Fruit fly (Drosophila melanogaster): ENCODE measurements around the gene Jwa.
A peak's percentile ranks its signal among the peaks of the same experiment; 100 is the strongest.

Gene Jwa

DNA sequence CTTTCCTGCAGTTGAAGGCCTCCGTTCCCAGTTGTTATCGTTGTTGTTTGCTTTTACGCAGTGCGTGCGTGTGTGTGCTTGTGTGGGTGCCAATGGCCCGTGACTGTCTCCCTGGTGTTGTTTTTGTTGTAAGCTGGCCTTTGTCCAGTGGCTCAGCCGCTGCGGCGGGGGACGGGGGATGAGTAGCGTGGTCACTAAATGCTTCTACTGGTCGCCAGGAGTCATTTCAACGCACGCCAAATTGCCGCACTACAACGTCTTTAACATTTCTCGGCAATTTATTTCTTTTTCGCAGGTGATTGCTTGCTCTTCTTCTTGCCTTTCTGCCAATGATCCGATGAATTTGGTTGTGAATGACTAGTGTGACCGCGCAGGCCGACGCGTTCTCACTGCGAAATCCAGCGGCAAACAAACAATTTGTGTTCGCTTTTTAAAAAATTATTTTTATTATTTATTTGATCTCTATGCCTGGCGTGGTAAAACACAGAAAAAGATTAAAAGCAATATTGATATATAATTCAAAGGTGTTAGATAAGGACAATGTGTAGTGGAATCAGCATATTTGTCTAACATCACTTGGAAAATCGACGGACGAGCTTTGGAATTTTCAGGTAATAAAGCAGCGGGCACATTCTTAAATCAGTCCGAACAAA, 2.9 kb upstream of the Jwa start, which contains the start of the genes Faf2 and Grip71 (continued):
- TF ChIP-seq Hr3 (GFP tag; optimal IDR thresholded peaks at IDR 0.05) (peak; percentile 93), CG16815 (GFP tag; optimal IDR thresholded peaks at IDR 0.05) (peak; percentile 95), zen (tag; optimal IDR thresholded peaks at IDR 0.05) (peak; percentile 94), CG3838 (GFP tag; optimal IDR thresholded peaks at IDR 0.05) (peak; percentile 71), CG34376 (GFP tag; optimal IDR thresholded peaks at IDR 0.05) (no peak), CG10274 (GFP tag; optimal IDR thresholded peaks at IDR 0.05) (peak; percentile 52), pita (GFP tag; optimal IDR thresholded peaks at IDR 0.05) (no peak), dm (GFP tag; optimal IDR thresholded peaks at IDR 0.05) (peak; percentile 53), CG6175 (GFP tag; IDR thresholded peaks at IDR 0.05) (peak; percentile 84), CG31441 (GFP tag; IDR thresholded peaks at IDR 0.05) (peak; percentile 90), ac (GFP tag; optimal IDR thresholded peaks at IDR 0.05) (peak; percentile 30), CG9932 (GFP tag; IDR thresholded peaks at IDR 0.05) (peak; percentile 96), zfh1 (GFP tag; IDR thresholded peaks at IDR 0.05) (peak; percentile 96), CG32772 (GFP tag; IDR thresholded peaks at IDR 0.05) (peak; percentile 97), CG16863 (GFP tag; optimal IDR thresholded peaks at IDR 0.05) (peak; percentile 76), Elba2 (GFP tag; optimal IDR thresholded peaks at IDR 0.05) (peak; percentile 54), chif (GFP tag; optimal IDR thresholded peaks at IDR 0.05) (peak; percentile 76 to 91), BtbVII (GFP tag; optimal IDR thresholded peaks at IDR 0.05) (peak; percentile 15), sim (GFP tag; IDR thresholded peaks at IDR 0.05) (peak; percentile 55), emc (GFP tag; optimal IDR thresholded peaks at IDR 0.05) (peak; percentile 71), Usf (GFP tag; optimal IDR thresholded peaks at IDR 0.05) (peak; percentile 87), nerfin-2 (GFP tag; IDR thresholded peaks at IDR 0.05; ENCODE audit: partially characterized antibody) (no peak), zen2 (GFP tag; IDR thresholded peaks at IDR 0.05; ENCODE audit: partially characterized antibody) (no peak), ERR (GFP tag; optimal IDR thresholded peaks at IDR 0.05) (peak; percentile 37), Hsf (GFP tag; optimal IDR thresholded peaks at IDR 0.05) (peak; percentile 94), Nf-YC (tag; optimal IDR thresholded peaks at IDR 0.05) (peak; percentile 81), Vsx1 (GFP tag; optimal IDR thresholded peaks at IDR 0.05) (peak; percentile 61), CG9215 (GFP tag; IDR thresholded peaks at IDR 0.05) (peak; percentile 92), fu2 (GFP tag; optimal IDR thresholded peaks at IDR 0.05) (peak; percentile 69), CG8359 (GFP tag; optimal IDR thresholded peaks at IDR 0.05; ENCODE audit: borderline replicate concordance) (no peak), Doc2 (GFP tag; IDR thresholded peaks at IDR 0.05) (peak; percentile 90), Atf6 (GFP tag; IDR thresholded peaks at IDR 0.05) (peak; percentile 88), CG15269 (tag; optimal IDR thresholded peaks at IDR 0.05) (peak; percentile 89), gsb (GFP tag; IDR thresholded peaks at IDR 0.05) (peak; percentile 88), CG17829 (tag; optimal IDR thresholded peaks at IDR 0.05) (peak; percentile 94), CG12071 (GFP tag; optimal IDR thresholded peaks at IDR 0.05) (peak; percentile 41), maf-S (GFP tag; optimal IDR thresholded peaks at IDR 0.05) (peak; percentile 81), CG12155 (GFP tag; optimal IDR thresholded peaks at IDR 0.05) (peak; percentile 91), rib (GFP tag; IDR thresholded peaks at IDR 0.05) (peak; percentile 81), h (optimal IDR thresholded peaks at IDR 0.05) (peak; percentile 32), cg (GFP tag; optimal IDR thresholded peaks at IDR 0.05) (peak; percentile 89), sna (GFP tag; IDR thresholded peaks at IDR 0.05; ENCODE audit: partially characterized antibody) (no peak), Sry-δ (GFP tag; optimal IDR thresholded peaks at IDR 0.05) (peak; percentile 60), wek (GFP tag; optimal IDR thresholded peaks at IDR 0.05) (no peak), Hr39 (optimal IDR thresholded peaks at IDR 0.05) (no peak), Asciz (GFP tag; optimal IDR thresholded peaks at IDR 0.05) (peak; percentile 68), lilli (GFP tag; optimal IDR thresholded peaks at IDR 0.05) (peak; percentile 96), CG17385 (GFP tag; optimal IDR thresholded peaks at IDR 0.05) (peak; percentile 98), B-H2 (GFP tag; optimal IDR thresholded peaks at IDR 0.05) (peak; percentile 83), Max (GFP tag; optimal IDR thresholded peaks at IDR 0.05) (peak; percentile 79), Poxn (GFP tag; IDR thresholded peaks at IDR 0.05) (peak; percentile 84)

All from whole organism, embryonic.